Worm (Caenorhabditis elegans) whole organism, midembryonic: ENCODE results near the gene irld-8.

Experiments used
- cog-1 ChIP-seq: sonication (generic microtip); optimal IDR thresholded peaks from 2 replicates; lab custom pipeline; 2016; ENCODE audit warnings: missing genetic modification characterization, missing compliant biosample characterization
- flt-1 ChIP-seq: fragments of 200-800 bp; sonication (Bioruptor generic); IDR thresholded peaks from 2 replicates; pipeline ENCODE4 v1.3.6; 2022; ENCODE audit warnings: missing genetic modification characterization, missing compliant biosample characterization
- ref-1 ChIP-seq: fragments of 200-800 bp; sonication (Bioruptor generic); conservative IDR thresholded peaks from 2 replicates; pipeline ENCODE4 v1.3.6; 2022; ENCODE audit warnings: missing genetic modification reagents, missing genetic modification characterization, missing compliant biosample characterization
- ztf-23 ChIP-seq: fragments of 200-800 bp; sonication (Bioruptor generic); IDR thresholded peaks from 2 replicates; pipeline ENCODE4 v1.3.6; 2022; ENCODE audit warnings: missing genetic modification reagents, missing genetic modification characterization, missing compliant biosample characterization
- ztf-29 ChIP-seq: fragments of 200-800 bp; sonication (Bioruptor generic); IDR thresholded peaks from 2 replicates; pipeline ENCODE4 v1.3.6; 2022; ENCODE audit warnings: missing genetic modification reagents, missing genetic modification characterization, missing compliant biosample characterization

- TF ChIP-seq cog-1 (tag; lab: Kevin White, UChicago) = no peak
- TF ChIP-seq ztf-29 (GFP tag; lab: Robert Waterston, UW) = no peak
- no peak for TF ChIP-seq ztf-23
- TF ChIP-seq ref-1 (GFP tag; lab: Robert Waterston, UW) = no peak
- no peak for TF ChIP-seq flt-1 (GFP tag; lab: Robert Waterston, UW)
Observed at ce11 chrIV:8164515-8164914, 49.0 kb downstream of the irld-8 start.
